Worm (Caenorhabditis elegans): ENCODE measurements around the gene K12H6.4.
A peak's percentile ranks its signal among the peaks of the same experiment; 100 is the strongest.

- no peak for TF ChIP-seq klf-2 (GFP tag; conservative IDR thresholded peaks at IDR 0.05)
- TF ChIP-seq med-1 (GFP tag; optimal IDR thresholded peaks at IDR 0.05; ENCODE audit: insufficient read depth): no peak
- TF ChIP-seq flt-1 (GFP tag; IDR thresholded peaks at IDR 0.05): peak; percentile 81
- TF ChIP-seq T22C8.4 (GFP tag; IDR thresholded peaks at IDR 0.05): no peak
- TF ChIP-seq ztf-29 (GFP tag; IDR thresholded peaks at IDR 0.05): no peak
- TF ChIP-seq ztf-23 (GFP tag; IDR thresholded peaks at IDR 0.05): peak; percentile 52; the same call in 1 of the 2 replicates
- peak; percentile 64 for TF ChIP-seq tab-1 (GFP tag; IDR thresholded peaks at IDR 0.05)
- TF ChIP-seq cog-1 (tag; optimal IDR thresholded peaks at IDR 0.05): no peak
Observed at ce11 chrII:2859873-2860821, 36.1 kb upstream of the K12H6.4 start.

Measured in whole organism, midembryonic.